Worm (Caenorhabditis elegans): ENCODE data around the gene thoc-1.
A peak's percentile ranks its signal among the peaks of the same experiment; 100 is the strongest.

Gene thoc-1

DNA sequence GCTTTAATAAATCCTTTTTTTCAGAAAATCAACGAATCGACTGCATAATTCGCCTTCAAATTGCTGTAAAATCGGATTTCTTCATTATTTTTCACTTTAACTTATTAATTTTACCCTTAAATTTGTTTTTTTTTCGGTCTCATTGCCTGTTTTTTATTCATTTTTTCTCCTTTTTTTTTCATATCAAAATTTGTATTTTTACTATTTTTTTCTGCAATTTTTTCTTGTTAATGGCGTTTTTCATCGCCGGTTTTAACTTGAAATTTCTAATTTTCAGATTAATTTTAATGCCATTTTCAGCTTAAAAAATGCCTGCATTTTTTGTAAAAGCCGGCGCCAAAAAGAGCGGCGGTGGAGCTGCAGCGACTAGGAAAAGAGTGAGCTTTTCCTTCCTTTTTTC lies 7.2 kb downstream of the thoc-1 start, which contains the start of gene T02H6.1:
T02H6.1 (plus strand) TSS at position 301 of the 400 bp plus-strand sequence.
- TF ChIP-seq ama-1 (optimal IDR thresholded peaks at IDR 0.05) (no peak), rnt-1 (tag; optimal IDR thresholded peaks at IDR 0.05) (no peak), blmp-1 (tag; optimal IDR thresholded peaks at IDR 0.05) (no peak), nhr-77 (tag; optimal IDR thresholded peaks at IDR 0.05) (no peak), zip-4 (GFP tag; optimal IDR thresholded peaks at IDR 0.05) (no peak), unc-86 (tag; optimal IDR thresholded peaks at IDR 0.05) (no peak), jun-1 (tag; optimal IDR thresholded peaks at IDR 0.05) (no peak), zag-1 (tag; optimal IDR thresholded peaks at IDR 0.05) (no peak), mab-9 (GFP tag; IDR thresholded peaks at IDR 0.05) (no peak), hlh-17 (GFP tag; optimal IDR thresholded peaks at IDR 0.05; ENCODE audit: borderline replicate concordance) (no peak)

- peak; percentile 78 for TF ChIP-seq blmp-1 (tag; optimal IDR thresholded peaks at IDR 0.05)
- no peak for TF ChIP-seq nhr-19 (GFP tag; conservative IDR thresholded peaks at IDR 0.05)
- TF ChIP-seq unc-98 (GFP tag; IDR thresholded peaks at IDR 0.05) = no peak
- no peak for TF ChIP-seq unc-62 (GFP tag; optimal IDR thresholded peaks at IDR 0.05)
Measured at ce11 chrII:721931-722330, 20.0 kb downstream of the thoc-1 start.

DNA sequence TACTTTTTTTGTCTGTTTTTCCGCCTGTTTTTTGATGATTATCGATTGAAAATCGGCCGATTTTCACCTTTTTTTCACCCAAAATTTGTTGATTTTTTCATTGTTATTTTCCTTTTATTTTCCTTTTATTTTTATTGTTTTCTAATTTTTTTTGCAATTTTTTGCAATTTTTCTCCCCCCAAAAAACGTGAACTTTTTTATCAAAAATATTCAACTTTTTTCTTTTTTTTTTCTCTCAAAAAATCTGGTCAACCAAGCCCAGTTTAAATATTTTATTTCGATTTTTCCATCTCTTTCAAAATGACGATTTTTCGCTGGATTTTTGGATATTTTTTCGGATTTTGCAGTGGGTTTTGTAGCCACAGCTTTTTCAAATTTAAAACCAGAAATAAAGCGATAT lies 21.6 kb downstream of the thoc-1 start, which contains the start of gene rfip-2:
rfip-2 (plus strand) TSS at position 301 of the 400 bp plus-strand sequence.
- TF ChIP-seq dsc-1 (tag; optimal IDR thresholded peaks at IDR 0.05) = no peak
- no peak for TF ChIP-seq nhr-12 (tag; optimal IDR thresholded peaks at IDR 0.05)
- no peak for TF ChIP-seq elt-2 (tag; optimal IDR thresholded peaks at IDR 0.05)
- no peak for TF ChIP-seq ama-1 (optimal IDR thresholded peaks at IDR 0.05)
- no peak for TF ChIP-seq irx-1 (tag; optimal IDR thresholded peaks at IDR 0.05)
- TF ChIP-seq dpl-1 (GFP tag; optimal IDR thresholded peaks at IDR 0.05) = no peak
- no peak for TF ChIP-seq unc-30 (tag; optimal IDR thresholded peaks at IDR 0.05)
- no peak for TF ChIP-seq pax-3 (tag; optimal IDR thresholded peaks at IDR 0.05)
- TF ChIP-seq pqm-1 (tag; optimal IDR thresholded peaks at IDR 0.05) = no peak
- no peak for TF ChIP-seq sptf-1 (tag; optimal IDR thresholded peaks at IDR 0.05)
- no peak for TF ChIP-seq fkh-8 (tag; optimal IDR thresholded peaks at IDR 0.05)

- no peak for TF ChIP-seq C04F5.9 (tag; optimal IDR thresholded peaks at IDR 0.05)
- no peak for TF ChIP-seq efl-1 (optimal IDR thresholded peaks at IDR 0.05)
- peak in 1 of 2 experiments; percentile 69 for TF ChIP-seq efl-1 (GFP tag; optimal IDR thresholded peaks at IDR 0.05 in 1 of 2)
- no peak for TF ChIP-seq ceh-82 (tag; optimal IDR thresholded peaks at IDR 0.05)
- no peak for TF ChIP-seq zag-1 (tag; optimal IDR thresholded peaks at IDR 0.05)
- TF ChIP-seq nhr-11 (tag; optimal IDR thresholded peaks at IDR 0.05) = no peak
- TF ChIP-seq grh-1 (GFP tag; IDR thresholded peaks at IDR 0.05) = no peak
- TF ChIP-seq egl-27 (tag; optimal IDR thresholded peaks at IDR 0.05) = no peak
Measured at ce11 chrII:724004-724403, 22.1 kb downstream of the thoc-1 start.

- peak in 1 of 2 experiments; percentile 13 for TF ChIP-seq lsy-2 (tag; optimal IDR thresholded peaks at IDR 0.05)
- TF ChIP-seq grh-1 (GFP tag; IDR thresholded peaks at IDR 0.05) = no peak; the same call in 1 of the 2 replicates
- TF ChIP-seq efl-1 (optimal IDR thresholded peaks at IDR 0.05) = peak in 1 of 2 experiments; percentile 43
- peak; percentile 29 to 94 for TF ChIP-seq efl-1 (GFP tag; optimal IDR thresholded peaks at IDR 0.05 in 1 of 2)
- TF ChIP-seq zag-1 (tag; optimal IDR thresholded peaks at IDR 0.05) = no peak
- TF ChIP-seq nhr-47 (tag; optimal IDR thresholded peaks at IDR 0.05) = peak; percentile 39
- no peak for TF ChIP-seq hpl-2 (GFP tag; optimal IDR thresholded peaks at IDR 0.05)
- peak in 2 of 3 experiments; percentile 12 to 16 for TF ChIP-seq dpl-1 (GFP tag; optimal IDR thresholded peaks at IDR 0.05)
- peak; percentile 11 for TF ChIP-seq nhr-71 (tag; optimal IDR thresholded peaks at IDR 0.05)
Measured at ce11 chrII:729931-730330, 28.0 kb downstream of the thoc-1 start.
